Fruit fly (Drosophila melanogaster) whole organism, embryonic: Measurements from ENCODE around the gene CG10628.

Experiments used
- ATbp ChIP-seq: fragments of 200-800 bp; sonication (Bioruptor generic); optimal IDR thresholded peaks from 2 replicates; lab custom pipeline; 2017; ENCODE audit warnings: missing biosample characterization, mild to moderate bottlenecking, missing genetic modification characterization, missing genetic modification reagents
- CG10979 ChIP-seq: fragments of 200-800 bp; sonication (Bioruptor generic); optimal IDR thresholded peaks from 2 replicates; lab custom pipeline; 2018; ENCODE audit warnings: missing biosample characterization, mild to moderate bottlenecking, missing genetic modification characterization, moderate library complexity
- CG11504 ChIP-seq: fragments of 200-800 bp; sonication (Bioruptor generic); optimal IDR thresholded peaks from 3 replicates; lab custom pipeline; 2019; ENCODE audit warnings: missing biosample characterization, mild to moderate bottlenecking, missing genetic modification characterization, moderate library complexity
- CG11695 ChIP-seq: fragments of 200-800 bp; sonication (Bioruptor generic); IDR thresholded peaks from 3 replicates; pipeline ENCODE4 v1.3.6; 2022; ENCODE audit warnings: missing biosample characterization, missing genetic modification characterization
- CG12942 ChIP-seq: fragments of 200-800 bp; sonication (Bioruptor generic); optimal IDR thresholded peaks from 3 replicates; lab custom pipeline; 2016; ENCODE audit warnings: missing biosample characterization, missing genetic modification characterization
- CG13424 ChIP-seq: fragments of 200-800 bp; sonication (Bioruptor generic); optimal IDR thresholded peaks from 2 replicates; lab custom pipeline; 2019; ENCODE audit warnings: missing biosample characterization, mild to moderate bottlenecking, missing genetic modification characterization, moderate library complexity
- CG14014 ChIP-seq: fragments of 200-800 bp; sonication (Bioruptor generic); IDR thresholded peaks from 2 replicates; pipeline ENCODE4 v1.3.6; 2022; ENCODE audit warnings: missing biosample characterization, missing genetic modification characterization
- CG14710 ChIP-seq: fragments of 200-800 bp; sonication (Bioruptor generic); optimal IDR thresholded peaks from 3 replicates; lab custom pipeline; 2019; ENCODE audit warnings: missing biosample characterization, mild to moderate bottlenecking, missing genetic modification characterization, moderate library complexity
- CG15269 ChIP-seq: fragments of 200-800 bp; sonication (Bioruptor generic); optimal IDR thresholded peaks from 2 replicates; lab custom pipeline; 2018; ENCODE audit warnings: missing biosample characterization, mild to moderate bottlenecking, missing genetic modification characterization, moderate library complexity
- CG15514 ChIP-seq: fragments of 200-800 bp; sonication (Bioruptor generic); optimal IDR thresholded peaks from 3 replicates; lab custom pipeline; 2017; ENCODE audit warnings: missing biosample characterization, missing genetic modification characterization, mild to moderate bottlenecking, moderate library complexity, missing genetic modification reagents
- CG15601 ChIP-seq: fragments of 200-800 bp; sonication (Bioruptor generic); optimal IDR thresholded peaks from 3 replicates; lab custom pipeline; 2019; ENCODE audit warnings: missing biosample characterization, mild to moderate bottlenecking, missing genetic modification characterization, moderate library complexity
- CG17829 ChIP-seq: fragments of 200-800 bp; optimal IDR thresholded peaks from 2 replicates; lab custom pipeline; 2019; ENCODE audit warnings: missing biosample characterization, mild to moderate bottlenecking, missing genetic modification characterization, moderate library complexity
- CG18011 ChIP-seq: fragments of 200-800 bp; sonication (Bioruptor generic); optimal IDR thresholded peaks from 2 replicates; lab custom pipeline; 2017; ENCODE audit warnings: missing biosample characterization, missing genetic modification characterization, mild to moderate bottlenecking, moderate library complexity, missing genotype
- CG18599 ChIP-seq: fragments of 200-800 bp; sonication (Bioruptor generic); optimal IDR thresholded peaks from 3 replicates; lab custom pipeline; 2017; ENCODE audit warnings: missing biosample characterization, missing genetic modification characterization, mild to moderate bottlenecking, moderate library complexity, missing genetic modification reagents
- CG2712 ChIP-seq: fragments of 200-800 bp; optimal IDR thresholded peaks from 3 replicates; lab custom pipeline; 2019; ENCODE audit warnings: missing biosample characterization, mild to moderate bottlenecking, missing genetic modification characterization, moderate library complexity
- CG30020 ChIP-seq: fragments of 200-800 bp; optimal IDR thresholded peaks from 2 replicates; lab custom pipeline; 2019; ENCODE audit warnings: missing biosample characterization, mild to moderate bottlenecking, missing genetic modification characterization, moderate library complexity
- CG31441 ChIP-seq: fragments of 200-800 bp; sonication (Bioruptor generic); IDR thresholded peaks from 2 replicates; pipeline ENCODE4 v1.3.6; 2022; ENCODE audit warnings: missing biosample characterization, missing genetic modification characterization
- CG3281 ChIP-seq: fragments of 200-800 bp; sonication (Bioruptor generic); optimal IDR thresholded peaks from 3 replicates; lab custom pipeline; 2017; ENCODE audit warnings: missing biosample characterization, mild to moderate bottlenecking, missing genetic modification characterization
- CG4282 ChIP-seq: fragments of 200-800 bp; sonication (Bioruptor generic); optimal IDR thresholded peaks from 2 replicates; lab custom pipeline; 2016; ENCODE audit warnings: missing biosample characterization, missing genetic modification characterization
- CG4360 ChIP-seq: fragments of 200-800 bp; sonication (Bioruptor generic); IDR thresholded peaks from 2 replicates; pipeline ENCODE4 v1.3.6; 2022; ENCODE audit warnings: missing biosample characterization, missing genetic modification characterization
- CG7839 ChIP-seq: fragments of 200-800 bp; sonication (Bioruptor generic); optimal IDR thresholded peaks from 3 replicates; lab custom pipeline; 2018; ENCODE audit warnings: missing biosample characterization, mild to moderate bottlenecking, missing genetic modification characterization, moderate library complexity
- CG8388 ChIP-seq: fragments of 200-800 bp; sonication (Bioruptor generic); optimal IDR thresholded peaks from 2 replicates; lab custom pipeline; 2019; ENCODE audit warnings: missing biosample characterization, mild to moderate bottlenecking, missing genetic modification characterization, moderate library complexity
- HmgD ChIP-seq: fragments of 200-800 bp; sonication (Bioruptor generic); optimal IDR thresholded peaks from 3 replicates; lab custom pipeline; 2016; ENCODE audit warnings: missing biosample characterization, missing genetic modification characterization
- Med ChIP-seq: fragments of 200-800 bp; sonication (Bioruptor generic); peaks from one replicate; lab custom pipeline; 2016; ENCODE audit warnings: missing biosample characterization, missing genetic modification characterization, mild to moderate bottlenecking, inconsistent platforms, moderate library complexity
- Mes4 ChIP-seq: fragments of 200-800 bp; sonication (Bioruptor generic); optimal IDR thresholded peaks from 2 replicates; lab custom pipeline; 2016; ENCODE audit warnings: missing biosample characterization, missing genetic modification characterization
- NC2β ChIP-seq: fragments of 200-800 bp; sonication (Bioruptor generic); optimal IDR thresholded peaks from 2 replicates; lab custom pipeline; 2016; ENCODE audit warnings: missing biosample characterization, missing genetic modification characterization
- NfI ChIP-seq: fragments of 200-800 bp; sonication (Bioruptor generic); optimal IDR thresholded peaks from 3 replicates; lab custom pipeline; 2018; ENCODE audit warnings: missing biosample characterization, mild to moderate bottlenecking, missing genetic modification characterization, moderate library complexity
- Oli ChIP-seq: fragments of 200-800 bp; sonication (Bioruptor generic); optimal IDR thresholded peaks from 2 replicates; lab custom pipeline; 2018; ENCODE audit warnings: missing biosample characterization, mild to moderate bottlenecking, missing genetic modification characterization, moderate library complexity
- Ssrp ChIP-seq: fragments of 200-800 bp; sonication (Bioruptor generic); optimal IDR thresholded peaks from 2 replicates; lab custom pipeline; 2018; ENCODE audit warnings: missing biosample characterization, mild to moderate bottlenecking, missing genetic modification characterization, moderate library complexity
- Xrp1 ChIP-seq: fragments of 200-800 bp; sonication (Bioruptor generic); IDR thresholded peaks from 2 replicates; pipeline ENCODE4 v1.3.6; 2022; ENCODE audit warnings: missing biosample characterization, missing genetic modification characterization
- abd-A ChIP-seq: fragments of 200-800 bp; sonication (Bioruptor generic); optimal IDR thresholded peaks from 3 replicates; lab custom pipeline; 2019; ENCODE audit warnings: missing biosample characterization, mild to moderate bottlenecking, missing genetic modification characterization, moderate library complexity
- dmrt11E ChIP-seq: fragments of 200-800 bp; sonication (Bioruptor generic); optimal IDR thresholded peaks from 3 replicates; lab custom pipeline; 2018; ENCODE audit warnings: missing biosample characterization, mild to moderate bottlenecking, missing genetic modification characterization, moderate library complexity
- dmrt99B ChIP-seq: fragments of 200-800 bp; sonication (Bioruptor generic); optimal IDR thresholded peaks from 2 replicates; lab custom pipeline; 2018; ENCODE audit warnings: missing biosample characterization, mild to moderate bottlenecking, missing genetic modification characterization, moderate library complexity
- dpn ChIP-seq, 2 experiments: fragments of 200-800 bp; sonication (Bioruptor generic); optimal IDR thresholded peaks; 3 replicates each; lab custom pipeline; 2016; ENCODE audit warnings: missing biosample characterization in 2 of 2, missing genetic modification characterization in 2 of 2
- fd3F ChIP-seq: fragments of 200-800 bp; sonication (Bioruptor generic); optimal IDR thresholded peaks from 2 replicates; lab custom pipeline; 2018; ENCODE audit warnings: missing biosample characterization, mild to moderate bottlenecking, missing genetic modification characterization, moderate library complexity
- grau ChIP-seq: fragments of 200-800 bp; optimal IDR thresholded peaks from 3 replicates; lab custom pipeline; 2019; ENCODE audit warnings: missing biosample characterization, mild to moderate bottlenecking, missing genetic modification characterization, moderate library complexity
- hth ChIP-seq: fragments of >200 bp; optimal IDR thresholded peaks from 2 replicates; lab custom pipeline; 2017; ENCODE audit warnings: inconsistent platforms
- lmd ChIP-seq: fragments of 200-800 bp; sonication (Bioruptor generic); IDR thresholded peaks from 2 replicates; pipeline ENCODE4 v1.3.6; 2022; ENCODE audit warnings: missing biosample characterization, missing genetic modification characterization
- maf-S ChIP-seq: fragments of 200-800 bp; sonication (Bioruptor generic); optimal IDR thresholded peaks from 2 replicates; lab custom pipeline; 2016; ENCODE audit warnings: missing biosample characterization, missing genetic modification characterization
- nmo ChIP-seq: fragments of 200-800 bp; sonication (Bioruptor generic); optimal IDR thresholded peaks from 2 replicates; lab custom pipeline; 2018; ENCODE audit warnings: missing biosample characterization, mild to moderate bottlenecking, missing genetic modification characterization, moderate library complexity
- phol ChIP-seq: fragments of 200-800 bp; sonication (Bioruptor generic); optimal IDR thresholded peaks from 3 replicates; lab custom pipeline; 2018; ENCODE audit warnings: missing biosample characterization, mild to moderate bottlenecking, missing genetic modification characterization, moderate library complexity
- prd ChIP-seq, 3 experiments: fragments of >200 bp in 2 of 3; fragments of 200-800 bp in 1 of 3; sonication (Bioruptor generic) in 1 of 3; optimal IDR thresholded peaks in 2 of 3; IDR thresholded peaks in 1 of 3; 2 replicates in 2 of 3; 3 replicates in 1 of 3; pipeline versions ENCODE4 v1.3.6 to Lab custom; 2017 to 2022; ENCODE audit warnings: missing biosample characterization in 1 of 3, missing genetic modification characterization in 1 of 3
- rib ChIP-seq: fragments of 200-800 bp; sonication (Bioruptor generic); IDR thresholded peaks from 2 replicates; pipeline ENCODE4 v1.3.6; 2022; ENCODE audit warnings: missing biosample characterization, missing genetic modification characterization
- sim ChIP-seq: fragments of 200-800 bp; sonication (Bioruptor generic); IDR thresholded peaks from 2 replicates; pipeline ENCODE4 v1.3.6; 2022; ENCODE audit warnings: missing biosample characterization, missing genetic modification characterization
- sisA ChIP-seq: fragments of 200-800 bp; sonication (Bioruptor generic); IDR thresholded peaks from 2 replicates; pipeline ENCODE4 v1.3.6; 2022; ENCODE audit warnings: missing biosample characterization, missing genetic modification characterization
- ttk ChIP-seq: fragments of 200-800 bp; sonication (Bioruptor generic); IDR thresholded peaks from 2 replicates; pipeline ENCODE4 v2.1.2; 2022; ENCODE audit warnings: missing biosample characterization, missing genetic modification characterization
- tx ChIP-seq: fragments of 200-800 bp; sonication (Bioruptor generic); optimal IDR thresholded peaks from 2 replicates; lab custom pipeline; 2016; ENCODE audit warnings: missing biosample characterization, missing genetic modification characterization
- unpg ChIP-seq: fragments of 200-800 bp; sonication (Bioruptor generic); optimal IDR thresholded peaks from 3 replicates; lab custom pipeline; 2018; ENCODE audit warnings: missing biosample characterization, mild to moderate bottlenecking, missing genetic modification characterization, moderate library complexity
- zen ChIP-seq: fragments of 200-800 bp; sonication (Bioruptor generic); optimal IDR thresholded peaks from 3 replicates; lab custom pipeline; 2018; ENCODE audit warnings: missing biosample characterization, mild to moderate bottlenecking, missing genetic modification characterization, moderate library complexity

Gene CG10628

DNA sequence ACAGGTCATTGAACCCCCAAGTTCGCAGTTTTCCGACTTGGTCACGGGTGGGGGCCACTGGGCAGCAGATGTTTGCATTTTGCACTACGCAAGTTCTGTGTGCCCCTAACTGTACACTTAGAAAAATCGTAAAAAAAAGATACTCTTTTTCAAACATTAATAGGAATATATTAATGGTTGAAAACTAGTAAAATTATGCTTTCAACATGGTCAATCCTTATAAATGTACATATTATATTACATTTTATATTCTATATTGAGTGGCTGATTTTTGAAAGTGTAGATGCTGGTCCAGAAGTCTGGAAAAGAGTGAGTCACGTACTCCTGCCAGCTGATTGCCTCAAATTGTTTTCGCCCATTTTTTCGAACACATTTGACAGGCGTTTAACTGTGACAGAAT lies 42.3 kb upstream of the CG10628 start (continued):
- TF ChIP-seq CG12942 (GFP tag; lab: Kevin White, UChicago) = no peak
- no peak for TF ChIP-seq sim (GFP tag; lab: Robert Waterston, UW)
- peak; percentile 21 for TF ChIP-seq Ssrp (tag; lab: Kevin White, UChicago)
- no peak for TF ChIP-seq ttk (GFP tag; lab: Robert Waterston, UW)
- no peak for TF ChIP-seq CG4282 (GFP tag; lab: Kevin White, UChicago)
- TF ChIP-seq CG14710 = peak; percentile 11
- TF ChIP-seq CG15514 (GFP tag; lab: Kevin White, UChicago) = peak; percentile 11
- TF ChIP-seq CG17829 = peak; percentile 29
- peak; percentile 12 for TF ChIP-seq nmo (GFP tag; lab: Kevin White, UChicago)
- TF ChIP-seq CG13424 (tag; lab: Kevin White, UChicago) = peak; percentile 42
- TF ChIP-seq CG31441 (GFP tag; lab: Robert Waterston, UW) = peak; percentile 35; the same call in 1 of the 2 replicates
- peak; percentile 47 for TF ChIP-seq CG18599 (GFP tag; lab: Kevin White, UChicago)
- TF ChIP-seq dmrt99B (tag; lab: Kevin White, UChicago) = peak; percentile 37
- TF ChIP-seq CG10979 (tag; lab: Kevin White, UChicago) = peak; percentile 40
- peak; percentile 39; the same call in 1 of the 2 replicates for TF ChIP-seq Xrp1 (GFP tag; lab: Robert Waterston, UW)
- no peak for TF ChIP-seq maf-S (GFP tag; lab: Kevin White, UChicago)
- peak; percentile 52 for TF ChIP-seq CG11504 (tag; lab: Kevin White, UChicago)
- no peak for TF ChIP-seq rib (GFP tag; lab: Robert Waterston, UW)
- TF ChIP-seq CG7839 = peak; percentile 48
- TF ChIP-seq grau = peak; percentile 42
- peak; percentile 6 for TF ChIP-seq Med (GFP tag; lab: Kevin White, UChicago)
- no peak for TF ChIP-seq zen (tag; lab: Kevin White, UChicago)
- no peak for TF ChIP-seq tx (GFP tag; lab: Kevin White, UChicago)
- peak; percentile 15 for TF ChIP-seq CG3281 (GFP tag; lab: Kevin White, UChicago)
- TF ChIP-seq lmd (GFP tag; lab: Robert Waterston, UW) = no peak
- peak; percentile 27 for TF ChIP-seq CG15269
- TF ChIP-seq CG30020 (tag; lab: Kevin White, UChicago) = no peak
- peak in 1 of 2 experiments; percentile 19 for TF ChIP-seq dpn (GFP tag; optimal IDR thresholded peaks at IDR 0.05; lab: Kevin White, UChicago)
- no peak for TF ChIP-seq prd (optimal IDR thresholded peaks at IDR 0.05; lab: Kevin White, UChicago)
- TF ChIP-seq prd (GFP tag; IDR thresholded peaks at IDR 0.05; lab: Robert Waterston, UW) = peak; percentile 33; the same call in 1 of the 3 replicates
- no peak for TF ChIP-seq HmgD (GFP tag; lab: Kevin White, UChicago)
- TF ChIP-seq hth (lab: Kevin White, UChicago) = no peak
- peak; percentile 1 for TF ChIP-seq NfI (GFP tag; lab: Kevin White, UChicago)
- TF ChIP-seq CG4360 (GFP tag; lab: Robert Waterston, UW) = no peak
- peak; percentile 32 for TF ChIP-seq phol (tag; lab: Kevin White, UChicago)
- TF ChIP-seq CG18011 (GFP tag; lab: Kevin White, UChicago) = no peak
- TF ChIP-seq CG8388 (GFP tag; lab: Kevin White, UChicago) = peak; percentile 31
- peak; percentile 36 for TF ChIP-seq Oli (tag; lab: Kevin White, UChicago)
- TF ChIP-seq CG14014 (GFP tag; lab: Robert Waterston, UW) = 0 out of 2 replicates have a peak, but pooled peaks have one; percentile 27
- TF ChIP-seq abd-A (tag; lab: Kevin White, UChicago) = no peak
- peak; percentile 11 for TF ChIP-seq dmrt11E (tag; lab: Kevin White, UChicago)
- peak; percentile 7 for TF ChIP-seq fd3F (GFP tag; lab: Kevin White, UChicago)
- TF ChIP-seq ATbp (GFP tag; lab: Kevin White, UChicago) = peak; percentile 24
- peak; percentile 36 for TF ChIP-seq CG2712 (tag; lab: Kevin White, UChicago)
- no peak for TF ChIP-seq Mes4 (GFP tag; lab: Kevin White, UChicago)
- TF ChIP-seq CG15601 = peak; percentile 21
- peak; percentile 21; the same call in 1 of the 2 replicates for TF ChIP-seq sisA (GFP tag; lab: Robert Waterston, UW)
- TF ChIP-seq CG11695 (GFP tag; lab: Robert Waterston, UW) = 0 out of 3 replicates have a peak, but pooled peaks have one; percentile 20
- no peak for TF ChIP-seq NC2β (GFP tag; lab: Kevin White, UChicago)
- peak; percentile 51 for TF ChIP-seq unpg (GFP tag; lab: Kevin White, UChicago)
